Worm (Caenorhabditis elegans) whole organism, L4/young adult: ENCODE data around the gene T14G10.8.

Source experiments
- W03F9.2 ChIP-seq: fragments of 150-350 bp; optimal IDR thresholded peaks from 2 replicates; lab custom pipeline; 2014; ENCODE audit warnings: missing biosample characterization, missing genetic modification characterization
- him-1 ChIP-seq: sonication (generic microtip); optimal IDR thresholded peaks from 2 replicates; lab custom pipeline; 2016; ENCODE audit warnings: missing genotype, missing genetic modification reagents, missing genetic modification characterization, missing compliant biosample characterization

- TF ChIP-seq him-1 (tag; lab: Kevin White, UChicago), result no peak
- no peak for TF ChIP-seq W03F9.2 (tag; lab: Kevin White, UChicago)
These were observed 17.3 kb upstream of the T14G10.8 start for ce11 chrIV:10164086-10164485.
